Fruit fly (Drosophila melanogaster) whole organism, embryonic: ENCODE measurements around the gene Hmbs.

Experiments used
- BtbVII ChIP-seq: fragments of 200-800 bp; sonication (Bioruptor generic); optimal IDR thresholded peaks from 3 replicates; lab custom pipeline; 2017; ENCODE audit warnings: missing biosample characterization, mild to moderate bottlenecking, missing genetic modification characterization
- CG10147 ChIP-seq: fragments of 200-800 bp; sonication (Bioruptor generic); optimal IDR thresholded peaks from 2 replicates; lab custom pipeline; 2019; ENCODE audit warnings: missing biosample characterization, mild to moderate bottlenecking, missing genetic modification characterization, moderate library complexity
- CG11093 ChIP-seq: fragments of 200-800 bp; sonication (Bioruptor generic); IDR thresholded peaks from 3 replicates; pipeline ENCODE4 v1.3.6; 2022; ENCODE audit warnings: missing biosample characterization, missing genetic modification characterization
- CG12744 ChIP-seq: fragments of 200-800 bp; sonication (Bioruptor generic); optimal IDR thresholded peaks from 2 replicates; lab custom pipeline; 2016; ENCODE audit warnings: missing biosample characterization, missing genetic modification characterization
- CG14710 ChIP-seq: fragments of 200-800 bp; sonication (Bioruptor generic); optimal IDR thresholded peaks from 3 replicates; lab custom pipeline; 2019; ENCODE audit warnings: missing biosample characterization, mild to moderate bottlenecking, missing genetic modification characterization, moderate library complexity
- CG15479 ChIP-seq: fragments of 200-800 bp; sonication (Bioruptor generic); optimal IDR thresholded peaks from 3 replicates; lab custom pipeline; 2019; ENCODE audit warnings: missing biosample characterization, mild to moderate bottlenecking, missing genetic modification characterization, moderate library complexity
- CG15601 ChIP-seq: fragments of 200-800 bp; sonication (Bioruptor generic); optimal IDR thresholded peaks from 3 replicates; lab custom pipeline; 2019; ENCODE audit warnings: missing biosample characterization, mild to moderate bottlenecking, missing genetic modification characterization, moderate library complexity
- CG15696 ChIP-seq: fragments of 200-800 bp; sonication (Bioruptor generic); optimal IDR thresholded peaks from 2 replicates; lab custom pipeline; 2019; ENCODE audit warnings: missing biosample characterization, mild to moderate bottlenecking, missing genetic modification characterization, moderate library complexity
- CG16813 ChIP-seq: fragments of 200-800 bp; sonication (Bioruptor generic); IDR thresholded peaks from 3 replicates; pipeline ENCODE4 v1.3.6; 2022; ENCODE audit warnings: missing biosample characterization, missing genetic modification characterization; ENCODE audit not compliant: partially characterized antibody
- CG17328 ChIP-seq: fragments of 200-800 bp; sonication (Bioruptor generic); IDR thresholded peaks from 2 replicates; pipeline ENCODE4 v1.3.6; 2022; ENCODE audit warnings: missing biosample characterization, missing genetic modification characterization
- CG32767 ChIP-seq: fragments of 200-800 bp; sonication (Bioruptor generic); IDR thresholded peaks from 2 replicates; pipeline ENCODE4 v1.3.6; 2022; ENCODE audit warnings: missing biosample characterization, missing genetic modification characterization
- CG34224 ChIP-seq: fragments of 200-800 bp; sonication (Bioruptor generic); IDR thresholded peaks from 3 replicates; pipeline ENCODE4 v1.3.6; 2022; ENCODE audit warnings: missing biosample characterization, missing genetic modification characterization; ENCODE audit not compliant: partially characterized antibody
- CG6175 ChIP-seq: fragments of 200-800 bp; sonication (Bioruptor generic); IDR thresholded peaks from 3 replicates; pipeline ENCODE4 v1.3.6; 2022; ENCODE audit warnings: missing biosample characterization, missing genetic modification characterization
- CG6791 ChIP-seq: fragments of 200-800 bp; sonication (Bioruptor generic); IDR thresholded peaks from 3 replicates; pipeline ENCODE4 v1.3.6; 2022; ENCODE audit warnings: missing biosample characterization, missing genetic modification characterization; ENCODE audit not compliant: partially characterized antibody
- CG7372 ChIP-seq: fragments of 200-800 bp; sonication (Bioruptor generic); IDR thresholded peaks from 2 replicates; pipeline ENCODE4 v1.3.6; 2022; ENCODE audit warnings: missing biosample characterization, missing genetic modification characterization
- CG7928 ChIP-seq: fragments of 200-800 bp; sonication (Bioruptor generic); optimal IDR thresholded peaks from 2 replicates; lab custom pipeline; 2017; ENCODE audit warnings: missing biosample characterization, mild to moderate bottlenecking, missing genetic modification characterization
- CG8281 ChIP-seq: fragments of 200-800 bp; sonication (Bioruptor generic); optimal IDR thresholded peaks from 2 replicates; lab custom pipeline; 2018; ENCODE audit warnings: missing biosample characterization, mild to moderate bottlenecking, missing genetic modification characterization, moderate library complexity
- CG8944 ChIP-seq: fragments of 200-800 bp; sonication (Bioruptor generic); optimal IDR thresholded peaks from 3 replicates; lab custom pipeline; 2016; ENCODE audit warnings: missing biosample characterization, missing genetic modification characterization
- CG9797 ChIP-seq: fragments of 200-800 bp; sonication (Bioruptor generic); optimal IDR thresholded peaks from 3 replicates; lab custom pipeline; 2018; ENCODE audit warnings: missing biosample characterization, mild to moderate bottlenecking, missing genetic modification characterization
- CoRest ChIP-seq: fragments of 200-800 bp; sonication (Bioruptor generic); optimal IDR thresholded peaks from 3 replicates; lab custom pipeline; 2018; ENCODE audit warnings: missing biosample characterization, mild to moderate bottlenecking, missing genetic modification characterization, moderate library complexity
- D19A ChIP-seq: fragments of 200-800 bp; optimal IDR thresholded peaks from 3 replicates; lab custom pipeline; 2019; ENCODE audit warnings: missing biosample characterization, mild to moderate bottlenecking, missing genetic modification characterization, moderate library complexity
- Deaf1 ChIP-seq: fragments of 200-800 bp; optimal IDR thresholded peaks from 3 replicates; lab custom pipeline; 2019; ENCODE audit warnings: missing biosample characterization, mild to moderate bottlenecking, missing genetic modification characterization, moderate library complexity
- Doc2 ChIP-seq: fragments of 200-800 bp; sonication (Bioruptor generic); IDR thresholded peaks from 2 replicates; pipeline ENCODE4 v1.3.6; 2022; ENCODE audit warnings: missing biosample characterization, missing genetic modification characterization
- Gsc ChIP-seq: fragments of 200-800 bp; sonication (Bioruptor generic); IDR thresholded peaks from 2 replicates; pipeline ENCODE4 v1.3.6; 2022; ENCODE audit warnings: missing biosample characterization, missing genetic modification characterization
- Nf-YB ChIP-seq: fragments of 200-800 bp; sonication (Bioruptor generic); optimal IDR thresholded peaks from 3 replicates; lab custom pipeline; 2019; ENCODE audit warnings: missing biosample characterization, mild to moderate bottlenecking, missing genetic modification characterization, moderate library complexity
- Ssrp ChIP-seq: fragments of 200-800 bp; sonication (Bioruptor generic); optimal IDR thresholded peaks from 2 replicates; lab custom pipeline; 2018; ENCODE audit warnings: missing biosample characterization, mild to moderate bottlenecking, missing genetic modification characterization, moderate library complexity
- Trl ChIP-seq, 3 experiments: fragments of >200 bp in 2 of 3; fragments of 200-800 bp in 1 of 3; sonication (Bioruptor generic) in 1 of 3; optimal IDR thresholded peaks; 2 replicates in 1 of 3; 3 replicates in 2 of 3; lab custom pipeline; 2016 to 2017; ENCODE audit warnings: missing biosample characterization in 1 of 3, missing genetic modification characterization in 1 of 3
- YL-1 ChIP-seq: fragments of 200-800 bp; sonication (Bioruptor generic); optimal IDR thresholded peaks from 3 replicates; lab custom pipeline; 2017; ENCODE audit warnings: missing biosample characterization, mild to moderate bottlenecking, missing genetic modification characterization
- bigmax ChIP-seq: fragments of 200-800 bp; sonication (Bioruptor generic); optimal IDR thresholded peaks from 2 replicates; lab custom pipeline; 2018; ENCODE audit warnings: missing biosample characterization, mild to moderate bottlenecking, missing genetic modification characterization
- cad ChIP-seq: fragments of >200 bp; optimal IDR thresholded peaks from 2 replicates; lab custom pipeline; 2017; ENCODE audit warnings: missing biosample characterization, missing genetic modification characterization
- chm ChIP-seq: fragments of 200-800 bp; sonication (Bioruptor generic); IDR thresholded peaks from 2 replicates; pipeline ENCODE4 v1.3.6; 2022; ENCODE audit warnings: missing biosample characterization, missing genetic modification characterization
- crc ChIP-seq: fragments of 200-800 bp; sonication (Bioruptor generic); optimal IDR thresholded peaks from 2 replicates; lab custom pipeline; 2016; ENCODE audit warnings: missing biosample characterization, missing genetic modification characterization
- dimm ChIP-seq: fragments of 200-800 bp; sonication (Bioruptor generic); IDR thresholded peaks from 2 replicates; pipeline ENCODE4 v1.3.6; 2022; ENCODE audit warnings: missing biosample characterization, missing genetic modification characterization
- dpn ChIP-seq, 2 experiments: fragments of 200-800 bp; sonication (Bioruptor generic); optimal IDR thresholded peaks; 3 replicates each; lab custom pipeline; 2016; ENCODE audit warnings: missing biosample characterization in 2 of 2, missing genetic modification characterization in 2 of 2
- emc ChIP-seq: fragments of 200-800 bp; sonication (Bioruptor generic); optimal IDR thresholded peaks from 2 replicates; lab custom pipeline; 2016; ENCODE audit warnings: missing biosample characterization, missing genetic modification characterization
- esg ChIP-seq: fragments of 200-800 bp; sonication (Bioruptor generic); conservative IDR thresholded peaks from 2 replicates; pipeline ENCODE4 v1.3.6; 2022; ENCODE audit warnings: missing biosample characterization, missing genetic modification characterization
- gsb-n ChIP-seq: fragments of 200-800 bp; sonication (Bioruptor generic); optimal IDR thresholded peaks from 3 replicates; lab custom pipeline; 2018; ENCODE audit warnings: missing biosample characterization, mild to moderate bottlenecking, missing genetic modification characterization
- her ChIP-seq: fragments of 200-800 bp; sonication (Bioruptor generic); optimal IDR thresholded peaks from 2 replicates; lab custom pipeline; 2016; ENCODE audit warnings: missing biosample characterization, missing genetic modification characterization
- inv ChIP-seq: fragments of 200-800 bp; sonication (Bioruptor generic); IDR thresholded peaks from 2 replicates; pipeline ENCODE4 v1.3.6; 2022; ENCODE audit warnings: missing biosample characterization, missing genetic modification characterization; ENCODE audit not compliant: partially characterized antibody
- jing ChIP-seq: fragments of 200-800 bp; sonication (Bioruptor generic); optimal IDR thresholded peaks from 2 replicates; lab custom pipeline; 2018; ENCODE audit warnings: missing biosample characterization, mild to moderate bottlenecking, missing genetic modification characterization
- ken ChIP-seq: fragments of 200-800 bp; sonication (Bioruptor generic); IDR thresholded peaks from 3 replicates; pipeline ENCODE4 v1.3.6; 2022; ENCODE audit warnings: missing biosample characterization, missing genetic modification characterization
- mld ChIP-seq: fragments of 200-800 bp; sonication (Bioruptor generic); IDR thresholded peaks from 3 replicates; pipeline ENCODE4 v1.3.6; 2022; ENCODE audit warnings: missing biosample characterization, missing genetic modification characterization; ENCODE audit not compliant: partially characterized antibody
- nerfin-2 ChIP-seq: fragments of 200-800 bp; sonication (Bioruptor generic); IDR thresholded peaks from 2 replicates; pipeline ENCODE4 v1.3.6; 2022; ENCODE audit warnings: missing biosample characterization, missing genetic modification characterization; ENCODE audit not compliant: partially characterized antibody
- phol ChIP-seq: fragments of 200-800 bp; sonication (Bioruptor generic); optimal IDR thresholded peaks from 3 replicates; lab custom pipeline; 2018; ENCODE audit warnings: missing biosample characterization, mild to moderate bottlenecking, missing genetic modification characterization, moderate library complexity
- row ChIP-seq: fragments of 200-800 bp; sonication (Bioruptor generic); IDR thresholded peaks from 3 replicates; pipeline ENCODE4 v1.3.6; 2022; ENCODE audit warnings: missing biosample characterization, missing genetic modification characterization
- seq ChIP-seq: fragments of 200-800 bp; sonication (Bioruptor generic); IDR thresholded peaks from 2 replicates; pipeline ENCODE4 v1.3.6; 2022; ENCODE audit warnings: missing biosample characterization, missing genetic modification characterization
- sisA ChIP-seq: fragments of 200-800 bp; sonication (Bioruptor generic); IDR thresholded peaks from 2 replicates; pipeline ENCODE4 v1.3.6; 2022; ENCODE audit warnings: missing biosample characterization, missing genetic modification characterization
- tx ChIP-seq: fragments of 200-800 bp; sonication (Bioruptor generic); optimal IDR thresholded peaks from 2 replicates; lab custom pipeline; 2016; ENCODE audit warnings: missing biosample characterization, missing genetic modification characterization
- vvl ChIP-seq: fragments of 200-800 bp; sonication (Bioruptor generic); IDR thresholded peaks from 2 replicates; pipeline ENCODE4 v1.3.6; 2022; ENCODE audit warnings: missing biosample characterization, missing genetic modification characterization

Gene Hmbs

dm6 chr3L:1300076-1300635, 34.5 kb upstream of the Hmbs start (continued):
- peak; percentile 5 for TF ChIP-seq CG8944
- peak; percentile 58 for TF ChIP-seq Gsc (GFP tag; lab: Robert Waterston, UW)
- no peak for TF ChIP-seq bigmax (GFP tag; lab: Kevin White, UChicago)
- no peak for TF ChIP-seq CG12744 (GFP tag; lab: Kevin White, UChicago)
- peak in 1 of 2 experiments; percentile 0 for TF ChIP-seq Trl (optimal IDR thresholded peaks at IDR 0.05; lab: Kevin White, UChicago)
- peak; percentile 29 for TF ChIP-seq Trl (GFP tag; optimal IDR thresholded peaks at IDR 0.05; lab: Kevin White, UChicago)
- TF ChIP-seq gsb-n (tag; lab: Kevin White, UChicago) = peak; percentile 89
- no peak for TF ChIP-seq CG34224 (GFP tag; lab: Robert Waterston, UW)
- peak; percentile 17 for TF ChIP-seq CG15479 (GFP tag; lab: Kevin White, UChicago)
- no peak for TF ChIP-seq CG9797 (GFP tag; lab: Kevin White, UChicago)
- peak; percentile 74; the same call in 1 of the 2 replicates for TF ChIP-seq chm (GFP tag; lab: Robert Waterston, UW)
- peak; percentile 62 for TF ChIP-seq sisA
- TF ChIP-seq esg (GFP tag; lab: Robert Waterston, UW) = peak; percentile 68
- no peak for TF ChIP-seq tx (GFP tag; lab: Kevin White, UChicago)
- no peak for TF ChIP-seq CG16813
- peak; percentile 59 for TF ChIP-seq CG8281 (tag; lab: Kevin White, UChicago)
- TF ChIP-seq CG14710 (tag; lab: Kevin White, UChicago) = peak; percentile 92
- TF ChIP-seq CG11093 (GFP tag; lab: Robert Waterston, UW) = peak; percentile 55; the same call in 2 of the 3 replicates
- TF ChIP-seq Nf-YB (GFP tag; lab: Kevin White, UChicago) = peak; percentile 69
- TF ChIP-seq nerfin-2 (GFP tag; lab: Robert Waterston, UW) = no peak
- TF ChIP-seq CG7928 (GFP tag; lab: Kevin White, UChicago) = peak; percentile 50
- no peak for TF ChIP-seq Doc2 (GFP tag; lab: Robert Waterston, UW)
- TF ChIP-seq CG7372 (GFP tag; lab: Robert Waterston, UW) = peak; percentile 33; the same call in 1 of the 2 replicates
- TF ChIP-seq CG6791 (GFP tag; lab: Robert Waterston, UW) = no peak
- no peak for TF ChIP-seq crc (GFP tag; lab: Kevin White, UChicago)
- no peak for TF ChIP-seq CG32767 (GFP tag; lab: Robert Waterston, UW)
- no peak for TF ChIP-seq mld
- peak; percentile 82 for TF ChIP-seq Ssrp (tag; lab: Kevin White, UChicago)
- peak; percentile 88 for TF ChIP-seq CoRest (tag; lab: Kevin White, UChicago)
- TF ChIP-seq CG15601 (tag; lab: Kevin White, UChicago) = peak; percentile 86
- peak; percentile 88 for TF ChIP-seq BtbVII
- no peak for TF ChIP-seq dimm (GFP tag; lab: Robert Waterston, UW)
- TF ChIP-seq vvl (GFP tag; lab: Robert Waterston, UW) = peak; percentile 92
- peak; percentile 48 for TF ChIP-seq YL-1 (GFP tag; lab: Kevin White, UChicago)
- TF ChIP-seq dpn (GFP tag; optimal IDR thresholded peaks at IDR 0.05; lab: Kevin White, UChicago) = peak; percentile 12 to 81
- TF ChIP-seq seq (GFP tag; lab: Robert Waterston, UW) = peak; percentile 52; the same call in 1 of the 2 replicates
- peak; percentile 23 for TF ChIP-seq her (GFP tag; lab: Kevin White, UChicago)
- peak; percentile 88 for TF ChIP-seq phol (tag; lab: Kevin White, UChicago)
- TF ChIP-seq CG10147 = peak; percentile 75
- TF ChIP-seq row (GFP tag; lab: Robert Waterston, UW) = peak; percentile 92
- peak; percentile 68 for TF ChIP-seq Deaf1 (tag; lab: Kevin White, UChicago)
- TF ChIP-seq D19A (tag; lab: Kevin White, UChicago) = peak; percentile 88
- no peak for TF ChIP-seq jing (GFP tag; lab: Kevin White, UChicago)
- no peak for TF ChIP-seq cad (GFP tag; lab: Kevin White, UChicago)
- no peak for TF ChIP-seq CG6175 (GFP tag; lab: Robert Waterston, UW)
- peak; percentile 86 for TF ChIP-seq CG15696
- peak; percentile 80 for TF ChIP-seq CG17328
- TF ChIP-seq inv (GFP tag; lab: Robert Waterston, UW) = no peak
- no peak for TF ChIP-seq emc (GFP tag; lab: Kevin White, UChicago)
- TF ChIP-seq ken (GFP tag; lab: Robert Waterston, UW) = peak; percentile 72; the same call in 2 of the 3 replicates
